Fruit fly (Drosophila melanogaster) whole organism, prepupa: ENCODE data around the gene CG14966.

Experiments used
- Blimp-1 ChIP-seq: fragments of 200-800 bp; sonication (Bioruptor generic); optimal IDR thresholded peaks from 3 replicates; lab custom pipeline; 2017; ENCODE audit warnings: missing biosample characterization, missing genetic modification characterization, mild to moderate bottlenecking, moderate library complexity, missing genetic modification reagents
- CG10631 ChIP-seq: fragments of 200-800 bp; sonication (Bioruptor generic); optimal IDR thresholded peaks from 2 replicates; lab custom pipeline; 2016; ENCODE audit warnings: missing biosample characterization, missing genetic modification characterization
- CG11762 ChIP-seq: fragments of 200-800 bp; sonication (Bioruptor generic); optimal IDR thresholded peaks from 3 replicates; lab custom pipeline; 2016; ENCODE audit warnings: missing biosample characterization, missing genetic modification characterization; ENCODE audit not compliant: insufficient read depth
- CG15336 ChIP-seq: fragments of 200-800 bp; sonication (Bioruptor generic); IDR thresholded peaks from 2 replicates; pipeline ENCODE4 v1.3.6; 2022; ENCODE audit warnings: missing biosample characterization, missing genetic modification characterization
- CG1621 ChIP-seq: fragments of 200-800 bp; sonication (Bioruptor generic); optimal IDR thresholded peaks from 3 replicates; lab custom pipeline; 2018; ENCODE audit warnings: missing biosample characterization, mild to moderate bottlenecking, missing genetic modification characterization
- CG3032 ChIP-seq: fragments of 200-800 bp; optimal IDR thresholded peaks from 2 replicates; lab custom pipeline; 2019; ENCODE audit warnings: missing biosample characterization, mild to moderate bottlenecking, missing genetic modification characterization, moderate library complexity
- CG31627 ChIP-seq: fragments of 200-800 bp; sonication (Bioruptor generic); optimal IDR thresholded peaks from 3 replicates; lab custom pipeline; 2016; ENCODE audit warnings: missing biosample characterization, missing genetic modification characterization
- CG32006 ChIP-seq: fragments of 200-800 bp; sonication (Bioruptor generic); optimal IDR thresholded peaks from 3 replicates; lab custom pipeline; 2017; ENCODE audit warnings: missing biosample characterization, mild to moderate bottlenecking, missing genetic modification characterization
- CG34406 ChIP-seq: fragments of 200-800 bp; sonication (Bioruptor generic); optimal IDR thresholded peaks from 3 replicates; lab custom pipeline; 2016; ENCODE audit warnings: missing biosample characterization, missing genetic modification characterization
- CG3919 ChIP-seq: fragments of 200-800 bp; sonication (Bioruptor generic); optimal IDR thresholded peaks from 3 replicates; lab custom pipeline; 2016; ENCODE audit warnings: missing biosample characterization, missing genetic modification characterization
- CG4318 ChIP-seq: fragments of 200-800 bp; sonication (Bioruptor generic); optimal IDR thresholded peaks from 3 replicates; lab custom pipeline; 2017; ENCODE audit warnings: missing biosample characterization, mild to moderate bottlenecking, missing genetic modification characterization
- CG6163 ChIP-seq: fragments of 200-800 bp; sonication (Bioruptor generic); IDR thresholded peaks from 3 replicates; pipeline ENCODE4 v1.3.6; 2022; ENCODE audit warnings: missing biosample characterization, missing genetic modification characterization
- CG6276 ChIP-seq: fragments of 200-800 bp; sonication (Bioruptor generic); optimal IDR thresholded peaks from 2 replicates; lab custom pipeline; 2017; ENCODE audit warnings: missing biosample characterization, mild to moderate bottlenecking, missing genetic modification characterization
- CG6792 ChIP-seq: fragments of 200-800 bp; sonication (Bioruptor generic); optimal IDR thresholded peaks from 3 replicates; lab custom pipeline; 2016; ENCODE audit warnings: missing biosample characterization, missing genetic modification characterization
- CG6808 ChIP-seq: fragments of 200-800 bp; sonication (Bioruptor generic); optimal IDR thresholded peaks from 3 replicates; lab custom pipeline; 2017; ENCODE audit warnings: missing biosample characterization, missing genetic modification characterization, mild to moderate bottlenecking, moderate library complexity, missing genetic modification reagents
- CG6854 ChIP-seq: fragments of 200-800 bp; sonication (Bioruptor generic); optimal IDR thresholded peaks from 2 replicates; lab custom pipeline; 2017; ENCODE audit warnings: missing biosample characterization, mild to moderate bottlenecking, missing genetic modification characterization
- CG7368 ChIP-seq: fragments of 200-800 bp; sonication (Bioruptor generic); optimal IDR thresholded peaks from 3 replicates; lab custom pipeline; 2016; ENCODE audit warnings: missing biosample characterization, missing genetic modification characterization
- CG8119 ChIP-seq: fragments of 200-800 bp; sonication (Bioruptor generic); IDR thresholded peaks from 3 replicates; pipeline ENCODE4 v1.3.6; 2022; ENCODE audit warnings: missing biosample characterization, missing genetic modification characterization
- CG8632 ChIP-seq: fragments of 200-800 bp; sonication (Bioruptor generic); optimal IDR thresholded peaks from 3 replicates; lab custom pipeline; 2016; ENCODE audit warnings: missing biosample characterization, missing genetic modification characterization
- CG9139 ChIP-seq: fragments of 200-800 bp; sonication (Bioruptor generic); optimal IDR thresholded peaks from 3 replicates; lab custom pipeline; 2017; ENCODE audit warnings: missing biosample characterization, mild to moderate bottlenecking, missing genetic modification characterization
- Eip75B ChIP-seq: fragments of 200-800 bp; sonication (Bioruptor generic); optimal IDR thresholded peaks from 3 replicates; lab custom pipeline; 2016; ENCODE audit warnings: missing biosample characterization, missing genetic modification characterization
- Eip93F ChIP-seq: fragments of 200-800 bp; sonication (Bioruptor generic); optimal IDR thresholded peaks from 2 replicates; lab custom pipeline; 2016; ENCODE audit warnings: missing biosample characterization, mild to moderate bottlenecking, missing genetic modification characterization
- Ets21C ChIP-seq: fragments of 200-800 bp; sonication (Bioruptor generic); optimal IDR thresholded peaks from 3 replicates; lab custom pipeline; 2016; ENCODE audit warnings: missing biosample characterization, missing genetic modification characterization
- Ets96B ChIP-seq: fragments of 200-800 bp; optimal IDR thresholded peaks from 2 replicates; lab custom pipeline; 2019; ENCODE audit warnings: missing biosample characterization, mild to moderate bottlenecking, missing genetic modification characterization, moderate library complexity
- Gug ChIP-seq: fragments of 200-800 bp; sonication (Bioruptor generic); IDR thresholded peaks from 2 replicates; pipeline ENCODE4 v1.3.6; 2022; ENCODE audit warnings: missing biosample characterization, missing genetic modification characterization
- Hr38 ChIP-seq: sonication (Bioruptor generic); optimal IDR thresholded peaks from 2 replicates; lab custom pipeline; 2016; ENCODE audit warnings: missing biosample characterization, missing genetic modification characterization
- Hr39 ChIP-seq: fragments of 200-800 bp; sonication (Bioruptor generic); optimal IDR thresholded peaks from 2 replicates; lab custom pipeline; 2016; ENCODE audit warnings: missing biosample characterization, missing genetic modification characterization
- Hr4 ChIP-seq: fragments of 200-800 bp; sonication (Bioruptor generic); optimal IDR thresholded peaks from 3 replicates; lab custom pipeline; 2016; ENCODE audit warnings: missing biosample characterization, missing genetic modification characterization
- Lpt ChIP-seq: fragments of 200-800 bp; sonication (Bioruptor generic); optimal IDR thresholded peaks from 3 replicates; lab custom pipeline; 2016; ENCODE audit warnings: missing biosample characterization, missing genetic modification characterization
- Met ChIP-seq: fragments of 200-800 bp; sonication (Bioruptor generic); optimal IDR thresholded peaks from 3 replicates; lab custom pipeline; 2016; ENCODE audit warnings: missing biosample characterization, missing genetic modification characterization
- OdsH ChIP-seq: fragments of 200-800 bp; sonication (Bioruptor generic); optimal IDR thresholded peaks from 3 replicates; lab custom pipeline; 2016; ENCODE audit warnings: missing biosample characterization, missing genetic modification characterization
- Smox ChIP-seq: fragments of 200-800 bp; sonication (Bioruptor generic); optimal IDR thresholded peaks from 3 replicates; lab custom pipeline; 2016; ENCODE audit warnings: missing biosample characterization, missing genetic modification characterization
- Sox102F ChIP-seq: fragments of 200-800 bp; sonication (Bioruptor generic); optimal IDR thresholded peaks from 2 replicates; lab custom pipeline; 2016; ENCODE audit warnings: missing biosample characterization, mild to moderate bottlenecking, missing genetic modification characterization
- Sox14 ChIP-seq: fragments of 200-800 bp; sonication (Bioruptor generic); optimal IDR thresholded peaks from 3 replicates; lab custom pipeline; 2016; ENCODE audit warnings: missing biosample characterization, missing genetic modification characterization
- Sox15 ChIP-seq: fragments of 200-800 bp; sonication (Bioruptor generic); optimal IDR thresholded peaks from 3 replicates; lab custom pipeline; 2016; ENCODE audit warnings: missing biosample characterization, missing genetic modification characterization
- cyc ChIP-seq: fragments of 200-800 bp; sonication (Bioruptor generic); optimal IDR thresholded peaks from 3 replicates; lab custom pipeline; 2016; ENCODE audit warnings: missing biosample characterization, missing genetic modification characterization
- dac ChIP-seq: fragments of 200-800 bp; sonication (Bioruptor generic); optimal IDR thresholded peaks from 2 replicates; lab custom pipeline; 2017; ENCODE audit warnings: missing biosample characterization, mild to moderate bottlenecking, missing genetic modification characterization
- dsx ChIP-seq: fragments of 200-800 bp; optimal IDR thresholded peaks from 3 replicates; lab custom pipeline; 2019; ENCODE audit warnings: missing biosample characterization, mild to moderate bottlenecking, missing genetic modification characterization, moderate library complexity; ENCODE audit not compliant: poor library complexity, severe bottlenecking
- fd59A ChIP-seq: fragments of 200-800 bp; sonication (Bioruptor generic); optimal IDR thresholded peaks from 2 replicates; lab custom pipeline; 2017; ENCODE audit warnings: missing biosample characterization, mild to moderate bottlenecking, missing genetic modification characterization, missing genetic modification reagents
- fd85E ChIP-seq: fragments of 200-800 bp; sonication (Bioruptor generic); optimal IDR thresholded peaks from 3 replicates; lab custom pipeline; 2016; ENCODE audit warnings: missing biosample characterization, missing genetic modification characterization
- net ChIP-seq: fragments of 200-800 bp; sonication (Bioruptor generic); optimal IDR thresholded peaks from 3 replicates; lab custom pipeline; 2016; ENCODE audit warnings: missing biosample characterization, missing genetic modification characterization
- pdm3 ChIP-seq: fragments of 200-800 bp; sonication (Bioruptor generic); optimal IDR thresholded peaks from 3 replicates; lab custom pipeline; 2016; ENCODE audit warnings: missing biosample characterization, missing genetic modification characterization
- salr ChIP-seq, 2 experiments: fragments of 200-800 bp; sonication (Bioruptor generic); optimal IDR thresholded peaks; 3 replicates each; lab custom pipeline; 2016 to 2018; ENCODE audit warnings: missing biosample characterization in 2 of 2, missing genetic modification characterization in 2 of 2, mild to moderate bottlenecking in 1 of 2
- spab ChIP-seq: fragments of 200-800 bp; sonication (Bioruptor generic); optimal IDR thresholded peaks from 2 replicates; lab custom pipeline; 2017; ENCODE audit warnings: missing biosample characterization, mild to moderate bottlenecking, missing genetic modification characterization, missing genetic modification reagents
- ss ChIP-seq, 2 experiments: fragments of 200-800 bp; sonication (Bioruptor generic); optimal IDR thresholded peaks; 2 replicates in 1 of 2; 3 replicates in 1 of 2; lab custom pipeline; 2017 to 2018; ENCODE audit warnings: mild to moderate bottlenecking in 2 of 2, missing biosample characterization in 2 of 2, missing genetic modification characterization in 2 of 2, moderate library complexity in 1 of 2
- svp ChIP-seq: fragments of 200-800 bp; sonication (Bioruptor generic); peaks from one replicate; lab custom pipeline; 2016; ENCODE audit warnings: missing biosample characterization, missing genetic modification characterization
- topi ChIP-seq: fragments of 200-800 bp; sonication (Bioruptor generic); optimal IDR thresholded peaks from 3 replicates; lab custom pipeline; 2016; ENCODE audit warnings: missing biosample characterization, missing genetic modification characterization

CG14966 gene

DNA sequence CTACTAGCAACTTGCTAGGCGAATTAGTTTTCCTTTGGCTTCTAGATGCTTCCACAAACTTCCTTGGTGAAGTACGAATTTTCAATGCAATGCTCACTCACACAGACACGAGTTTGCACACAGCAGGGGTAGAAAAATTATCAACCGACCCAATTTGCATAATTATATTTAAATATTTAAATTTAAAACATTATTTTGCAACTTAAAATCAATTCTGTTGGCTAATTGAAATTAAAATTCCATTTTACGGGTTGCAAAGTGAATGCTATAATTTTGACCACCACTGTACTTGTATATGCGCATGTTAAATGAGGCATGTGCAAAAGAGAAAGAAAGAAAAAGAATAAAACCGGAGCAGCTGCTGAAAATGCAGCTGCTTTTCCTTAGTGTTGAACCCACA is 3.4 kb downstream of the CG14966 start (continued):
- peak; percentile 85 for TF ChIP-seq Blimp-1 (GFP tag; lab: Kevin White, UChicago)
- TF ChIP-seq CG10631 (GFP tag; lab: Kevin White, UChicago), result peak; percentile 98
- TF ChIP-seq Sox15 (GFP tag; lab: Kevin White, UChicago), result peak; percentile 88
- peak; percentile 97 for TF ChIP-seq CG7368 (GFP tag; lab: Kevin White, UChicago)
- TF ChIP-seq salr (GFP tag; optimal IDR thresholded peaks at IDR 0.05; lab: Kevin White, UChicago), result peak; percentile 89 to 97
- TF ChIP-seq CG6276 (GFP tag; lab: Kevin White, UChicago), result peak; percentile 98
- TF ChIP-seq Sox14 (GFP tag; lab: Kevin White, UChicago), result peak; percentile 94
- TF ChIP-seq CG1621 (tag; lab: Kevin White, UChicago), result peak; percentile 92
- TF ChIP-seq CG34406, result peak; percentile 98
- no peak for TF ChIP-seq Hr38
- TF ChIP-seq net (GFP tag; lab: Kevin White, UChicago), result peak; percentile 98
- peak; percentile 73 for TF ChIP-seq CG6808 (GFP tag; lab: Kevin White, UChicago)
- peak; percentile 95 for TF ChIP-seq CG6792 (GFP tag; lab: Kevin White, UChicago)
- TF ChIP-seq CG31627 (GFP tag; lab: Kevin White, UChicago), result peak; percentile 90
- TF ChIP-seq CG3919 (GFP tag; lab: Kevin White, UChicago), result peak; percentile 98
- TF ChIP-seq Smox (GFP tag; lab: Kevin White, UChicago), result peak; percentile 93
- peak; percentile 91 for TF ChIP-seq CG3032 (tag; lab: Kevin White, UChicago)
- peak; percentile 93 for TF ChIP-seq Eip93F
- TF ChIP-seq CG4318, result peak; percentile 94

DNA sequence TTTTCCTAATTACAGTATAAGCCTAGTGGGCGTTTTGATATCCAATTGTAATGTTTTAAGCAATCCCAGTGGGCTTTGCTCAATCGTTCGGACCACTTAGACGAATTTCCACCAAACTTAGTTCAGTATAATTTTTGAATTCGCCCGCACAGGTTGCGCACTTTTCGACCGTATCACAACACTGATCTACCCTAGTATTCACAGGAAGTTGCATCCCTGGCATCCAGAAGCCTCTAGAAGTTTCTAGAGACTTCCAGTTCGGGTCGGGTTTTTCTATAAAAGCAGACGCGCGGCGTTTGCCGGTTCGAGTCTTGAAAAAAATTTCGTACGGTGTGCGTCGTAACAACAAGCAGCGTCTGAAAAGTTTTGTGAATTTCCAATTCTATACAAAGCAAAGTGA is 4.5 kb downstream of the CG14966 start, which contains the start of gene Hsp83:
Gene Hsp83 (plus strand): TSS at position 58 of the 400 bp plus-strand sequence.
- TF ChIP-seq ss (GFP tag; optimal IDR thresholded peaks at IDR 0.05; lab: Kevin White, UChicago) (peak; percentile 98), fd59A (GFP tag; lab: Kevin White, UChicago) (peak; percentile 85), cyc (GFP tag; lab: Kevin White, UChicago) (peak; percentile 90), fd85E (GFP tag; lab: Kevin White, UChicago) (peak; percentile 94), Sox15 (GFP tag; lab: Kevin White, UChicago) (peak; percentile 18), CG10631 (GFP tag; lab: Kevin White, UChicago) (peak; percentile 77), CG11762 (GFP tag; lab: Kevin White, UChicago) (peak; percentile 82), dac (GFP tag; lab: Kevin White, UChicago) (peak; percentile 68), Gug (peak; percentile 70), spab (GFP tag; lab: Kevin White, UChicago) (peak; percentile 79), Ets21C (GFP tag; lab: Kevin White, UChicago) (peak; percentile 76), dsx (GFP tag; lab: Kevin White, UChicago) (peak; percentile 77), CG6808 (GFP tag; lab: Kevin White, UChicago) (peak; percentile 93), CG8119 (GFP tag; lab: Robert Waterston, UW) (peak; percentile 82), Eip75B (peak; percentile 95), Ets96B (tag; lab: Kevin White, UChicago) (peak; percentile 68), Sox102F (peak; percentile 98), CG4318 (peak; percentile 34), CG6163 (GFP tag; lab: Robert Waterston, UW) (peak; percentile 97), CG1621 (tag; lab: Kevin White, UChicago) (peak; percentile 89), Smox (GFP tag; lab: Kevin White, UChicago) (peak; percentile 88), Hr39 (peak; percentile 75), CG7368 (GFP tag; lab: Kevin White, UChicago) (peak; percentile 96), topi (peak; percentile 92), salr (GFP tag; optimal IDR thresholded peaks at IDR 0.05; lab: Kevin White, UChicago) (peak; percentile 3 to 90), Hr4 (peak; percentile 72), CG32006 (GFP tag; lab: Kevin White, UChicago) (peak; percentile 69), Blimp-1 (GFP tag; lab: Kevin White, UChicago) (peak; percentile 91), OdsH (peak; percentile 84), CG3919 (GFP tag; lab: Kevin White, UChicago) (peak; percentile 96), CG6276 (GFP tag; lab: Kevin White, UChicago) (no peak), CG6854 (GFP tag; lab: Kevin White, UChicago) (peak; percentile 100), CG6792 (GFP tag; lab: Kevin White, UChicago) (peak; percentile 90), Hr38 (no peak), svp (no peak), Met (GFP tag; lab: Kevin White, UChicago) (peak; percentile 94), net (GFP tag; lab: Kevin White, UChicago) (peak; percentile 96), CG34406 (peak; percentile 93), Lpt (GFP tag; lab: Kevin White, UChicago) (peak; percentile 32), CG15336 (GFP tag; lab: Robert Waterston, UW) (peak; percentile 72), CG9139 (GFP tag; lab: Kevin White, UChicago) (peak; percentile 98), pdm3 (peak; percentile 88), CG8632 (GFP tag; lab: Kevin White, UChicago) (peak; percentile 92)
